Fruit fly (Drosophila melanogaster) whole organism, embryonic: ENCODE data around the gene Sil1.

Experiments used
- CG10274 ChIP-seq: fragments of 200-800 bp; sonication (Bioruptor generic); optimal IDR thresholded peaks from 3 replicates; lab custom pipeline; 2017; ENCODE audit warnings: missing biosample characterization, mild to moderate bottlenecking, missing genetic modification characterization
- CG10366 ChIP-seq: fragments of 200-800 bp; sonication (Bioruptor generic); IDR thresholded peaks from 2 replicates; pipeline ENCODE4 v1.3.6; 2022; ENCODE audit warnings: missing biosample characterization, missing genetic modification characterization
- CG10462 ChIP-seq: fragments of 200-800 bp; sonication (Bioruptor generic); optimal IDR thresholded peaks from 2 replicates; lab custom pipeline; 2016; ENCODE audit warnings: missing biosample characterization, missing genetic modification characterization
- CG10565 ChIP-seq: fragments of 200-800 bp; sonication (Bioruptor generic); optimal IDR thresholded peaks from 3 replicates; lab custom pipeline; 2016; ENCODE audit warnings: missing biosample characterization, mild to moderate bottlenecking, missing genetic modification characterization
- CG10654 ChIP-seq: fragments of 200-800 bp; sonication (Bioruptor generic); optimal IDR thresholded peaks from 2 replicates; lab custom pipeline; 2016; ENCODE audit warnings: missing biosample characterization, missing genetic modification characterization
- CG12104 ChIP-seq: fragments of 200-800 bp; sonication (Bioruptor generic); optimal IDR thresholded peaks from 3 replicates; lab custom pipeline; 2016; ENCODE audit warnings: missing biosample characterization, missing genetic modification characterization
- CG13287 ChIP-seq: fragments of 200-800 bp; sonication (Bioruptor generic); IDR thresholded peaks from 2 replicates; pipeline ENCODE4 v1.3.6; 2022; ENCODE audit warnings: missing biosample characterization, missing genetic modification characterization; ENCODE audit not compliant: partially characterized antibody
- CG13296 ChIP-seq: fragments of 200-800 bp; sonication (Bioruptor generic); optimal IDR thresholded peaks from 3 replicates; lab custom pipeline; 2018; ENCODE audit warnings: missing biosample characterization, mild to moderate bottlenecking, missing genetic modification characterization
- CG13775 ChIP-seq: fragments of 200-800 bp; sonication (Bioruptor generic); optimal IDR thresholded peaks from 3 replicates; lab custom pipeline; 2017; ENCODE audit warnings: missing biosample characterization, mild to moderate bottlenecking, missing genetic modification characterization
- CG16779 ChIP-seq: fragments of 200-800 bp; sonication (Bioruptor generic); IDR thresholded peaks from 2 replicates; pipeline ENCODE4 v1.3.6; 2022; ENCODE audit warnings: missing biosample characterization, missing genetic modification characterization
- CG16813 ChIP-seq: fragments of 200-800 bp; sonication (Bioruptor generic); IDR thresholded peaks from 3 replicates; pipeline ENCODE4 v1.3.6; 2022; ENCODE audit warnings: missing biosample characterization, missing genetic modification characterization; ENCODE audit not compliant: partially characterized antibody
- CG17385 ChIP-seq: fragments of 200-800 bp; sonication (Bioruptor generic); optimal IDR thresholded peaks from 3 replicates; lab custom pipeline; 2018; ENCODE audit warnings: missing biosample characterization, mild to moderate bottlenecking, missing genetic modification characterization
- CG18011 ChIP-seq: fragments of 200-800 bp; sonication (Bioruptor generic); optimal IDR thresholded peaks from 2 replicates; lab custom pipeline; 2017; ENCODE audit warnings: missing biosample characterization, missing genetic modification characterization, mild to moderate bottlenecking, moderate library complexity, missing genotype
- CG34376 ChIP-seq: fragments of 200-800 bp; sonication (Bioruptor generic); optimal IDR thresholded peaks from 2 replicates; lab custom pipeline; 2018; ENCODE audit warnings: missing biosample characterization, mild to moderate bottlenecking, missing genetic modification characterization
- CG6175 ChIP-seq: fragments of 200-800 bp; sonication (Bioruptor generic); IDR thresholded peaks from 3 replicates; pipeline ENCODE4 v1.3.6; 2022; ENCODE audit warnings: missing biosample characterization, missing genetic modification characterization
- CG7271 ChIP-seq: fragments of 200-800 bp; sonication (Bioruptor generic); optimal IDR thresholded peaks from 2 replicates; lab custom pipeline; 2018; ENCODE audit warnings: missing biosample characterization, mild to moderate bottlenecking, missing genetic modification characterization, moderate library complexity
- CG8944 ChIP-seq: fragments of 200-800 bp; sonication (Bioruptor generic); optimal IDR thresholded peaks from 3 replicates; lab custom pipeline; 2016; ENCODE audit warnings: missing biosample characterization, missing genetic modification characterization
- CG9727 ChIP-seq: fragments of 200-800 bp; sonication (Bioruptor generic); optimal IDR thresholded peaks from 3 replicates; lab custom pipeline; 2017; ENCODE audit warnings: missing biosample characterization, mild to moderate bottlenecking, missing genetic modification characterization
- Camta ChIP-seq: fragments of 200-800 bp; sonication (Bioruptor generic); optimal IDR thresholded peaks from 2 replicates; lab custom pipeline; 2016; ENCODE audit warnings: missing biosample characterization, missing genetic modification characterization
- GATAe ChIP-seq: fragments of 200-800 bp; sonication (Bioruptor generic); conservative IDR thresholded peaks from 2 replicates; pipeline ENCODE4 v1.3.6; 2022; ENCODE audit warnings: missing biosample characterization, missing genetic modification characterization
- H15 ChIP-seq: fragments of 200-800 bp; sonication (Bioruptor generic); IDR thresholded peaks from 3 replicates; pipeline ENCODE4 v1.3.6; 2022; ENCODE audit warnings: missing biosample characterization, missing genetic modification characterization
- H2.0 ChIP-seq: fragments of 200-800 bp; sonication (Bioruptor generic); IDR thresholded peaks from 2 replicates; pipeline ENCODE4 v1.3.6; 2022; ENCODE audit warnings: missing biosample characterization, missing genetic modification characterization
- HLHmδ ChIP-seq: fragments of 200-800 bp; sonication (Bioruptor generic); optimal IDR thresholded peaks from 2 replicates; lab custom pipeline; 2018; ENCODE audit warnings: missing biosample characterization, mild to moderate bottlenecking, missing genetic modification characterization, moderate library complexity
- Hand ChIP-seq: fragments of 200-800 bp; sonication (Bioruptor generic); optimal IDR thresholded peaks from 2 replicates; lab custom pipeline; 2017; ENCODE audit warnings: mild to moderate bottlenecking, missing biosample characterization, missing genetic modification reagents, missing genetic modification characterization
- Hr3 ChIP-seq: fragments of 200-800 bp; sonication (Bioruptor generic); optimal IDR thresholded peaks from 3 replicates; lab custom pipeline; 2016; ENCODE audit warnings: missing biosample characterization, missing genetic modification characterization
- Hsf ChIP-seq: fragments of 200-800 bp; sonication (Bioruptor generic); optimal IDR thresholded peaks from 3 replicates; lab custom pipeline; 2016; ENCODE audit warnings: missing biosample characterization, missing genetic modification characterization
- MTF-1 ChIP-seq: fragments of 200-800 bp; sonication (Bioruptor generic); optimal IDR thresholded peaks from 2 replicates; lab custom pipeline; 2018; ENCODE audit warnings: missing biosample characterization, mild to moderate bottlenecking, missing genetic modification characterization, borderline replicate concordance
- Meics ChIP-seq: fragments of 200-800 bp; sonication (Bioruptor generic); optimal IDR thresholded peaks from 2 replicates; lab custom pipeline; 2017; ENCODE audit warnings: missing biosample characterization, mild to moderate bottlenecking, missing genetic modification characterization
- Myb ChIP-seq: fragments of 200-800 bp; sonication (Bioruptor generic); optimal IDR thresholded peaks from 2 replicates; lab custom pipeline; 2016; ENCODE audit warnings: missing biosample characterization, missing genetic modification characterization
- NC2β ChIP-seq: fragments of 200-800 bp; sonication (Bioruptor generic); optimal IDR thresholded peaks from 2 replicates; lab custom pipeline; 2016; ENCODE audit warnings: missing biosample characterization, missing genetic modification characterization
- NFAT ChIP-seq: fragments of 200-800 bp; sonication (Bioruptor generic); IDR thresholded peaks from 2 replicates; pipeline ENCODE4 v1.3.6; 2022; ENCODE audit warnings: missing biosample characterization, missing genetic modification characterization
- Oaz ChIP-seq: fragments of 200-800 bp; sonication (Bioruptor generic); IDR thresholded peaks from 2 replicates; pipeline ENCODE4 v1.3.6; 2022; ENCODE audit warnings: missing biosample characterization, missing genetic modification characterization
- PHDP ChIP-seq: fragments of 200-800 bp; sonication (Bioruptor generic); optimal IDR thresholded peaks from 3 replicates; lab custom pipeline; 2018; ENCODE audit warnings: missing biosample characterization, mild to moderate bottlenecking, missing genetic modification characterization, moderate library complexity
- Sry-δ ChIP-seq: fragments of 200-800 bp; sonication (Bioruptor generic); optimal IDR thresholded peaks from 2 replicates; lab custom pipeline; 2016; ENCODE audit warnings: missing biosample characterization, missing genetic modification characterization
- Ssrp ChIP-seq: fragments of 200-800 bp; sonication (Bioruptor generic); optimal IDR thresholded peaks from 2 replicates; lab custom pipeline; 2018; ENCODE audit warnings: missing biosample characterization, mild to moderate bottlenecking, missing genetic modification characterization, moderate library complexity
- bigmax ChIP-seq: fragments of 200-800 bp; sonication (Bioruptor generic); optimal IDR thresholded peaks from 2 replicates; lab custom pipeline; 2018; ENCODE audit warnings: missing biosample characterization, mild to moderate bottlenecking, missing genetic modification characterization
- bsh ChIP-seq, 2 experiments: fragments of 200-800 bp; sonication (Bioruptor generic); optimal IDR thresholded peaks; 2 replicates each; lab custom pipeline; 2017 to 2018; ENCODE audit warnings: mild to moderate bottlenecking in 2 of 2, missing biosample characterization in 2 of 2, missing genetic modification characterization in 2 of 2, moderate library complexity in 1 of 2
- btn ChIP-seq: fragments of 200-800 bp; sonication (Bioruptor generic); optimal IDR thresholded peaks from 2 replicates; lab custom pipeline; 2016; ENCODE audit warnings: missing biosample characterization, missing genetic modification characterization
- gfzf ChIP-seq: fragments of 200-800 bp; sonication (Bioruptor generic); optimal IDR thresholded peaks from 2 replicates; lab custom pipeline; 2016; ENCODE audit warnings: missing biosample characterization, mild to moderate bottlenecking, missing genetic modification characterization, moderate library complexity
- kay ChIP-seq: fragments of 200-800 bp; sonication (Bioruptor generic); optimal IDR thresholded peaks from 2 replicates; lab custom pipeline; 2016; ENCODE audit warnings: missing biosample characterization, missing genetic modification characterization
- lmd ChIP-seq: fragments of 200-800 bp; sonication (Bioruptor generic); IDR thresholded peaks from 2 replicates; pipeline ENCODE4 v1.3.6; 2022; ENCODE audit warnings: missing biosample characterization, missing genetic modification characterization
- maf-S ChIP-seq: fragments of 200-800 bp; sonication (Bioruptor generic); optimal IDR thresholded peaks from 2 replicates; lab custom pipeline; 2016; ENCODE audit warnings: missing biosample characterization, missing genetic modification characterization
- nerfin-2 ChIP-seq: fragments of 200-800 bp; sonication (Bioruptor generic); IDR thresholded peaks from 2 replicates; pipeline ENCODE4 v1.3.6; 2022; ENCODE audit warnings: missing biosample characterization, missing genetic modification characterization; ENCODE audit not compliant: partially characterized antibody
- p53 ChIP-seq: fragments of 200-800 bp; sonication (Bioruptor generic); optimal IDR thresholded peaks from 2 replicates; lab custom pipeline; 2016; ENCODE audit warnings: missing biosample characterization, missing genetic modification characterization
- pfk ChIP-seq: fragments of 200-800 bp; sonication (Bioruptor generic); optimal IDR thresholded peaks from 2 replicates; lab custom pipeline; 2018; ENCODE audit warnings: missing biosample characterization, mild to moderate bottlenecking, missing genetic modification characterization, moderate library complexity
- shn ChIP-seq: fragments of 200-800 bp; sonication (Bioruptor generic); optimal IDR thresholded peaks from 3 replicates; lab custom pipeline; 2016; ENCODE audit warnings: missing biosample characterization, missing genetic modification characterization
- slou ChIP-seq: fragments of 200-800 bp; sonication (Bioruptor generic); optimal IDR thresholded peaks from 3 replicates; lab custom pipeline; 2016; ENCODE audit warnings: missing biosample characterization, missing genetic modification characterization
- tio ChIP-seq: fragments of 200-800 bp; sonication (Bioruptor generic); optimal IDR thresholded peaks from 2 replicates; lab custom pipeline; 2017; ENCODE audit warnings: missing biosample characterization, missing genetic modification characterization, inconsistent platforms
- toy ChIP-seq: fragments of 200-800 bp; sonication (Bioruptor generic); IDR thresholded peaks from 2 replicates; pipeline ENCODE4 v1.3.6; 2022; ENCODE audit warnings: missing biosample characterization, missing genetic modification characterization
- vfl ChIP-seq: fragments of 200-800 bp; sonication (Bioruptor generic); optimal IDR thresholded peaks from 2 replicates; lab custom pipeline; 2016; ENCODE audit warnings: missing biosample characterization, missing genetic modification characterization

Sil1 gene

dm6 chr3R:25258628-25259240 lies 23.4 kb upstream of the Sil1 start, which contains the start of gene CG11857 (continued):
- TF ChIP-seq nerfin-2 (peak; percentile 99), CG6175 (GFP tag; lab: Robert Waterston, UW) (peak; percentile 98), gfzf (GFP tag; lab: Kevin White, UChicago) (peak; percentile 44), Oaz (GFP tag; lab: Robert Waterston, UW) (peak; percentile 98), shn (peak; percentile 97), H2.0 (peak; percentile 99), CG13287 (GFP tag; lab: Robert Waterston, UW) (peak; percentile 100), CG17385 (GFP tag; lab: Kevin White, UChicago) (peak; percentile 94), btn (GFP tag; lab: Kevin White, UChicago) (peak; percentile 86), PHDP (tag; lab: Kevin White, UChicago) (peak; percentile 97), CG10366 (GFP tag; lab: Robert Waterston, UW) (peak; percentile 99), CG10565 (GFP tag; lab: Kevin White, UChicago) (peak; percentile 91), vfl (GFP tag; lab: Kevin White, UChicago) (peak; percentile 99), p53 (GFP tag; lab: Kevin White, UChicago) (peak; percentile 93), CG10462 (GFP tag; lab: Kevin White, UChicago) (peak; percentile 97), Hand (GFP tag; lab: Kevin White, UChicago) (peak; percentile 86), CG7271 (peak; percentile 95), CG34376 (GFP tag; lab: Kevin White, UChicago) (peak; percentile 97), Meics (GFP tag; lab: Kevin White, UChicago) (peak; percentile 96), H15 (GFP tag; lab: Robert Waterston, UW) (peak; percentile 99), tio (GFP tag; lab: Kevin White, UChicago) (no peak), CG8944 (GFP tag; lab: Kevin White, UChicago) (peak; percentile 97), toy (GFP tag; lab: Robert Waterston, UW) (peak; percentile 97), CG10654 (GFP tag; lab: Kevin White, UChicago) (peak; percentile 97), CG18011 (peak; percentile 90), maf-S (GFP tag; lab: Kevin White, UChicago) (peak; percentile 98), NC2β (GFP tag; lab: Kevin White, UChicago) (peak; percentile 96), MTF-1 (GFP tag; lab: Kevin White, UChicago) (peak; percentile 91), CG16813 (peak; percentile 100), CG9727 (GFP tag; lab: Kevin White, UChicago) (peak; percentile 98), CG16779 (GFP tag; lab: Robert Waterston, UW) (peak; percentile 94), Camta (GFP tag; lab: Kevin White, UChicago) (peak; percentile 98), bsh (GFP tag; optimal IDR thresholded peaks at IDR 0.05; lab: Kevin White, UChicago) (peak; percentile 69 to 98), CG13296 (GFP tag; lab: Kevin White, UChicago) (peak; percentile 93), pfk (GFP tag; lab: Kevin White, UChicago) (peak; percentile 37), Hr3 (GFP tag; lab: Kevin White, UChicago) (peak; percentile 99), Sry-δ (peak; percentile 99), GATAe (peak; percentile 97), Ssrp (tag; lab: Kevin White, UChicago) (peak; percentile 99), CG10274 (GFP tag; lab: Kevin White, UChicago) (peak; percentile 81), CG12104 (peak; percentile 97), NFAT (GFP tag; lab: Robert Waterston, UW) (peak; percentile 99), HLHmδ (peak; percentile 12), Myb (GFP tag; lab: Kevin White, UChicago) (peak; percentile 89), bigmax (peak; percentile 60), Hsf (GFP tag; lab: Kevin White, UChicago) (peak; percentile 99), kay (GFP tag; lab: Kevin White, UChicago) (peak; percentile 98), slou (GFP tag; lab: Kevin White, UChicago) (peak; percentile 98), lmd (GFP tag; lab: Robert Waterston, UW) (peak; percentile 99), CG13775 (GFP tag; lab: Kevin White, UChicago) (peak; percentile 98)
